Fruit fly (Drosophila melanogaster) whole organism, embryonic: Measurements from ENCODE around the gene Gr64b.

ENCODE experiments used
- Adf1 ChIP-seq: fragments of 200-800 bp; sonication (Bioruptor generic); IDR thresholded peaks from 2 replicates; pipeline ENCODE4 v1.3.6; 2022; ENCODE audit warnings: missing biosample characterization, missing genetic modification characterization
- Atf6 ChIP-seq: fragments of 200-800 bp; sonication (Bioruptor generic); IDR thresholded peaks from 2 replicates; pipeline ENCODE4 v1.3.6; 2022; ENCODE audit warnings: missing biosample characterization, missing genetic modification characterization
- BEAF-32 ChIP-seq: fragments of 200-800 bp; sonication (Bioruptor generic); optimal IDR thresholded peaks from 3 replicates; lab custom pipeline; 2017; ENCODE audit warnings: missing biosample characterization, missing genetic modification characterization, mild to moderate bottlenecking, moderate library complexity, missing genetic modification reagents
- CG10654 ChIP-seq: fragments of 200-800 bp; sonication (Bioruptor generic); optimal IDR thresholded peaks from 2 replicates; lab custom pipeline; 2016; ENCODE audit warnings: missing biosample characterization, missing genetic modification characterization
- CG12071 ChIP-seq: fragments of 200-800 bp; sonication (Bioruptor generic); optimal IDR thresholded peaks from 3 replicates; lab custom pipeline; 2018; ENCODE audit warnings: missing biosample characterization, mild to moderate bottlenecking, missing genetic modification characterization
- CG13287 ChIP-seq: fragments of 200-800 bp; sonication (Bioruptor generic); IDR thresholded peaks from 2 replicates; pipeline ENCODE4 v1.3.6; 2022; ENCODE audit warnings: missing biosample characterization, missing genetic modification characterization; ENCODE audit not compliant: partially characterized antibody
- CG14441 ChIP-seq: fragments of 200-800 bp; sonication (Bioruptor generic); IDR thresholded peaks from 2 replicates; pipeline ENCODE4 v1.3.6; 2022; ENCODE audit warnings: missing biosample characterization, missing genetic modification characterization
- CG15601 ChIP-seq: fragments of 200-800 bp; sonication (Bioruptor generic); optimal IDR thresholded peaks from 3 replicates; lab custom pipeline; 2019; ENCODE audit warnings: missing biosample characterization, mild to moderate bottlenecking, missing genetic modification characterization, moderate library complexity
- CG3726 ChIP-seq: fragments of 200-800 bp; sonication (Bioruptor generic); IDR thresholded peaks from 3 replicates; pipeline ENCODE4, ENCODE4 v1.3.6; 2022; ENCODE audit warnings: missing biosample characterization, missing genetic modification characterization
- CG5180 ChIP-seq: fragments of 200-800 bp; sonication (Bioruptor generic); optimal IDR thresholded peaks from 3 replicates; lab custom pipeline; 2017; ENCODE audit warnings: missing biosample characterization, missing genetic modification characterization, mild to moderate bottlenecking, moderate library complexity, missing genetic modification reagents
- CG6765 ChIP-seq: fragments of 200-800 bp; sonication (Bioruptor generic); optimal IDR thresholded peaks from 3 replicates; lab custom pipeline; 2017; ENCODE audit warnings: missing biosample characterization, mild to moderate bottlenecking, missing genetic modification characterization
- CG6813 ChIP-seq: fragments of 200-800 bp; sonication (Bioruptor generic); optimal IDR thresholded peaks from 2 replicates; lab custom pipeline; 2017; ENCODE audit warnings: missing biosample characterization, missing genetic modification characterization, mild to moderate bottlenecking, moderate library complexity, missing genetic modification reagents
- CG7928 ChIP-seq: fragments of 200-800 bp; sonication (Bioruptor generic); optimal IDR thresholded peaks from 2 replicates; lab custom pipeline; 2017; ENCODE audit warnings: missing biosample characterization, mild to moderate bottlenecking, missing genetic modification characterization
- CG8388 ChIP-seq: fragments of 200-800 bp; sonication (Bioruptor generic); optimal IDR thresholded peaks from 2 replicates; lab custom pipeline; 2019; ENCODE audit warnings: missing biosample characterization, mild to moderate bottlenecking, missing genetic modification characterization, moderate library complexity
- CG8944 ChIP-seq: fragments of 200-800 bp; sonication (Bioruptor generic); optimal IDR thresholded peaks from 3 replicates; lab custom pipeline; 2016; ENCODE audit warnings: missing biosample characterization, missing genetic modification characterization
- D19A ChIP-seq: fragments of 200-800 bp; optimal IDR thresholded peaks from 3 replicates; lab custom pipeline; 2019; ENCODE audit warnings: missing biosample characterization, mild to moderate bottlenecking, missing genetic modification characterization, moderate library complexity
- Gug ChIP-seq: fragments of 200-800 bp; sonication (Bioruptor generic); IDR thresholded peaks from 4 replicates; pipeline ENCODE4 v1.3.6; 2022; ENCODE audit warnings: missing biosample characterization, missing genetic modification characterization
- HmgZ ChIP-seq: fragments of 200-800 bp; sonication (Bioruptor generic); optimal IDR thresholded peaks from 2 replicates; lab custom pipeline; 2018; ENCODE audit warnings: missing biosample characterization, mild to moderate bottlenecking, missing genetic modification characterization
- Jarid2 ChIP-seq: fragments of 200-800 bp; sonication (Bioruptor generic); optimal IDR thresholded peaks from 3 replicates; lab custom pipeline; 2017; ENCODE audit warnings: mild to moderate bottlenecking, missing biosample characterization, missing genetic modification reagents, missing genetic modification characterization
- MTF-1 ChIP-seq: fragments of 200-800 bp; sonication (Bioruptor generic); optimal IDR thresholded peaks from 2 replicates; lab custom pipeline; 2018; ENCODE audit warnings: missing biosample characterization, mild to moderate bottlenecking, missing genetic modification characterization, borderline replicate concordance
- Mes4 ChIP-seq: fragments of 200-800 bp; sonication (Bioruptor generic); optimal IDR thresholded peaks from 2 replicates; lab custom pipeline; 2016; ENCODE audit warnings: missing biosample characterization, missing genetic modification characterization
- Myb ChIP-seq: fragments of 200-800 bp; sonication (Bioruptor generic); optimal IDR thresholded peaks from 2 replicates; lab custom pipeline; 2016; ENCODE audit warnings: missing biosample characterization, missing genetic modification characterization
- Nf-YC ChIP-seq: fragments of 200-800 bp; optimal IDR thresholded peaks from 3 replicates; lab custom pipeline; 2019; ENCODE audit warnings: missing biosample characterization, mild to moderate bottlenecking, missing genetic modification characterization, moderate library complexity
- Rfx ChIP-seq: fragments of 200-800 bp; sonication (Bioruptor generic); IDR thresholded peaks from 2 replicates; pipeline ENCODE4 v1.3.6; 2022; ENCODE audit warnings: missing biosample characterization, missing genetic modification characterization
- Trl ChIP-seq, 3 experiments: fragments of >200 bp in 2 of 3; fragments of 200-800 bp in 1 of 3; sonication (Bioruptor generic) in 1 of 3; optimal IDR thresholded peaks; 2 replicates in 1 of 3; 3 replicates in 2 of 3; lab custom pipeline; 2016 to 2017; ENCODE audit warnings: missing biosample characterization in 1 of 3, missing genetic modification characterization in 1 of 3
- Usf ChIP-seq: fragments of 200-800 bp; sonication (Bioruptor generic); optimal IDR thresholded peaks from 2 replicates; lab custom pipeline; 2017; ENCODE audit warnings: missing genotype, missing biosample characterization, missing genetic modification characterization
- Vsx1 ChIP-seq: fragments of 200-800 bp; sonication (Bioruptor generic); optimal IDR thresholded peaks from 2 replicates; lab custom pipeline; 2017; ENCODE audit warnings: missing biosample characterization, mild to moderate bottlenecking, missing genetic modification characterization, missing genetic modification reagents
- bsh ChIP-seq, 2 experiments: fragments of 200-800 bp; sonication (Bioruptor generic); optimal IDR thresholded peaks; 2 replicates each; lab custom pipeline; 2017 to 2018; ENCODE audit warnings: mild to moderate bottlenecking in 2 of 2, missing biosample characterization in 2 of 2, missing genetic modification characterization in 2 of 2, moderate library complexity in 1 of 2
- corto ChIP-seq: fragments of 200-800 bp; sonication (Bioruptor generic); optimal IDR thresholded peaks from 2 replicates; lab custom pipeline; 2016; ENCODE audit warnings: missing biosample characterization, mild to moderate bottlenecking, missing genetic modification characterization, moderate library complexity
- da ChIP-seq: fragments of 200-800 bp; sonication (Bioruptor generic); optimal IDR thresholded peaks from 2 replicates; lab custom pipeline; 2016; ENCODE audit warnings: missing biosample characterization, missing genetic modification characterization
- dimm ChIP-seq: fragments of 200-800 bp; sonication (Bioruptor generic); IDR thresholded peaks from 2 replicates; pipeline ENCODE4 v1.3.6; 2022; ENCODE audit warnings: missing biosample characterization, missing genetic modification characterization
- dm ChIP-seq: fragments of 200-800 bp; sonication (Bioruptor generic); optimal IDR thresholded peaks from 3 replicates; lab custom pipeline; 2016; ENCODE audit warnings: missing biosample characterization, missing genetic modification characterization
- esg ChIP-seq: fragments of 200-800 bp; sonication (Bioruptor generic); conservative IDR thresholded peaks from 2 replicates; pipeline ENCODE4 v1.3.6; 2022; ENCODE audit warnings: missing biosample characterization, missing genetic modification characterization
- gem ChIP-seq: fragments of 200-800 bp; sonication (Bioruptor generic); optimal IDR thresholded peaks from 2 replicates; lab custom pipeline; 2019; ENCODE audit warnings: missing biosample characterization, mild to moderate bottlenecking, missing genetic modification characterization, moderate library complexity
- ham ChIP-seq: fragments of 200-800 bp; sonication (Bioruptor generic); IDR thresholded peaks from 2 replicates; pipeline ENCODE4 v1.3.6; 2022; ENCODE audit warnings: missing biosample characterization, missing genetic modification characterization
- hbn ChIP-seq: fragments of 200-800 bp; sonication (Bioruptor generic); IDR thresholded peaks from 2 replicates; pipeline ENCODE4 v1.3.6; 2022; ENCODE audit warnings: missing biosample characterization, missing genetic modification characterization; ENCODE audit not compliant: partially characterized antibody
- kni ChIP-seq: fragments of 200-800 bp; sonication (Bioruptor generic); optimal IDR thresholded peaks from 3 replicates; lab custom pipeline; 2017; ENCODE audit warnings: mild to moderate bottlenecking, missing biosample characterization, missing genetic modification reagents, missing genetic modification characterization
- lab ChIP-seq: fragments of 200-800 bp; sonication (Bioruptor generic); optimal IDR thresholded peaks from 3 replicates; lab custom pipeline; 2017; ENCODE audit warnings: missing biosample characterization, missing genetic modification characterization, mild to moderate bottlenecking, moderate library complexity, missing genetic modification reagents
- luna ChIP-seq: fragments of 200-800 bp; sonication (Bioruptor generic); optimal IDR thresholded peaks from 2 replicates; lab custom pipeline; 2016; ENCODE audit warnings: missing biosample characterization, missing genetic modification characterization
- pan ChIP-seq, 4 experiments: fragments of >200 bp in 3 of 4; fragments of 200-800 bp in 1 of 4; sonication (Bioruptor generic) in 1 of 4; optimal IDR thresholded peaks in 3 of 4; IDR thresholded peaks in 1 of 4; 2 replicates each; pipeline versions ENCODE4 v1.3.6 to Lab custom; 2017 to 2022; ENCODE audit warnings: missing biosample characterization in 2 of 4, missing genetic modification characterization in 2 of 4, mixed read lengths in 1 of 4
- sna ChIP-seq: fragments of 200-800 bp; sonication (Bioruptor generic); IDR thresholded peaks from 2 replicates; pipeline ENCODE4 v1.3.6; 2022; ENCODE audit warnings: missing biosample characterization, missing genetic modification characterization; ENCODE audit not compliant: partially characterized antibody
- sug ChIP-seq: fragments of 200-800 bp; optimal IDR thresholded peaks from 2 replicates; lab custom pipeline; 2019; ENCODE audit warnings: missing biosample characterization, mild to moderate bottlenecking, missing genetic modification characterization, moderate library complexity
- ttk ChIP-seq: fragments of 200-800 bp; sonication (Bioruptor generic); IDR thresholded peaks from 2 replicates; pipeline ENCODE4 v2.1.2; 2022; ENCODE audit warnings: missing biosample characterization, missing genetic modification characterization
- vfl ChIP-seq: fragments of 200-800 bp; sonication (Bioruptor generic); optimal IDR thresholded peaks from 2 replicates; lab custom pipeline; 2016; ENCODE audit warnings: missing biosample characterization, missing genetic modification characterization
- zen2 ChIP-seq: fragments of 200-800 bp; sonication (Bioruptor generic); IDR thresholded peaks from 3 replicates; pipeline ENCODE4 v1.3.6; 2022; ENCODE audit warnings: missing biosample characterization, missing genetic modification characterization; ENCODE audit not compliant: partially characterized antibody
- zf30C ChIP-seq: fragments of 200-800 bp; sonication (Bioruptor generic); optimal IDR thresholded peaks from 3 replicates; lab custom pipeline; 2018; ENCODE audit warnings: missing biosample characterization, mild to moderate bottlenecking, missing genetic modification characterization

Gr64b gene

DNA sequence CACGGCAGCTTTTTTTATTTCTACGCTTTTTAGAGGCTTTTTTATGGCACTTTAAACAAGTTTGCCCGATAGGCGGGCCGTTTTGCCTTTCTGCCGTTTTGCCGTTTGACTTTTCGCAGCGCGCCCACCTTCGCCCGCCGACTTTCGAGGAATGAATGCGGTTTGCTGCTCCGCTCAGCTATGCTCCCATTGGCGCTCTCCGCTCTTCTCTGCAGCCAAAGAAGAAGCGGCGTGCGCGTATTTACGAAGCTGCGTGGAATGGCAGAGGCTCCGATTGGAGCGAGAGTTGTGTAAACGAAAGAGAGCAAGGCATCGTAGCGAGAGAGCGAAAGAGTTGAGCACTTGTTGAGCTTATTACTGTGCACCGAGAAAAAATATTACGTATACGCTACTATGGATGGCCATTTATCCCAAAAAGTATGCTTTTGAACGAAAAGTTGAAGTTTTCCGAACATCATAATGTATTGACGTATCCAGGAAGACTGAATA, 43.2 kb downstream of the Gr64b start, which contains the start of gene wit (continued):
- TF ChIP-seq pan (optimal IDR thresholded peaks at IDR 0.05; lab: Kevin White, UChicago) (no peak), pan (GFP tag; optimal IDR thresholded peaks at IDR 0.05 in 1 of 2, IDR thresholded peaks at IDR 0.05 in 1 of 2) (peak in 1 of 2 experiments; percentile 30), ham (GFP tag; lab: Robert Waterston, UW) (no peak), CG5180 (GFP tag; lab: Kevin White, UChicago) (no peak), corto (GFP tag; lab: Kevin White, UChicago) (peak; percentile 38), Nf-YC (tag; lab: Kevin White, UChicago) (peak; percentile 81), Rfx (GFP tag; lab: Robert Waterston, UW) (peak; percentile 31; the same call in 1 of the 2 replicates), lab (GFP tag; lab: Kevin White, UChicago) (peak; percentile 60), Atf6 (GFP tag; lab: Robert Waterston, UW) (0 out of 2 replicates have a peak, but pooled peaks have one; percentile 17), BEAF-32 (GFP tag; lab: Kevin White, UChicago) (no peak), ttk (0 out of 2 replicates have a peak, but pooled peaks have one; percentile 22), Mes4 (GFP tag; lab: Kevin White, UChicago) (peak; percentile 35), dimm (GFP tag; lab: Robert Waterston, UW) (no peak), CG13287 (GFP tag; lab: Robert Waterston, UW) (peak; percentile 73), CG7928 (GFP tag; lab: Kevin White, UChicago) (no peak), Trl (optimal IDR thresholded peaks at IDR 0.05; lab: Kevin White, UChicago) (peak; percentile 90 to 95), Trl (GFP tag; optimal IDR thresholded peaks at IDR 0.05; lab: Kevin White, UChicago) (peak; percentile 59), CG3726 (no peak), bsh (GFP tag; optimal IDR thresholded peaks at IDR 0.05; lab: Kevin White, UChicago) (peak in 1 of 2 experiments; percentile 31), Gug (GFP tag; lab: Robert Waterston, UW) (no peak), kni (GFP tag; lab: Kevin White, UChicago) (peak; percentile 14), sna (peak; percentile 70), gem (tag; lab: Kevin White, UChicago) (peak; percentile 18), CG12071 (peak; percentile 47), MTF-1 (GFP tag; lab: Kevin White, UChicago) (no peak), HmgZ (peak; percentile 26), zen2 (GFP tag; lab: Robert Waterston, UW) (peak; percentile 88; the same call in 2 of the 3 replicates), CG6765 (GFP tag; lab: Kevin White, UChicago) (peak; percentile 59), dm (GFP tag; lab: Kevin White, UChicago) (no peak), Adf1 (peak; percentile 45; the same call in 1 of the 2 replicates), CG10654 (GFP tag; lab: Kevin White, UChicago) (no peak), CG8944 (GFP tag; lab: Kevin White, UChicago) (no peak), da (no peak), Myb (no peak), sug (tag; lab: Kevin White, UChicago) (peak; percentile 22), luna (GFP tag; lab: Kevin White, UChicago) (no peak), CG6813 (GFP tag; lab: Kevin White, UChicago) (peak; percentile 43), CG14441 (GFP tag; lab: Robert Waterston, UW) (no peak), Vsx1 (GFP tag; lab: Kevin White, UChicago) (peak; percentile 57), zf30C (peak; percentile 74), vfl (GFP tag; lab: Kevin White, UChicago) (no peak), esg (no peak), CG8388 (GFP tag; lab: Kevin White, UChicago) (no peak), D19A (tag; lab: Kevin White, UChicago) (no peak), CG15601 (no peak), Usf (no peak), Jarid2 (GFP tag; lab: Kevin White, UChicago) (peak; percentile 68), hbn (peak; percentile 44)
